Fruit fly (Drosophila melanogaster) whole organism, adult: Measurements from ENCODE around the gene CAH8.
A peak's percentile ranks its signal among the peaks of the same experiment; 100 is the strongest.

Experiments
- CG11617 ChIP-seq: fragments of 200-800 bp; sonication (Bioruptor generic); optimal IDR thresholded peaks from 2 replicates; lab custom pipeline; 2017; ENCODE audit warnings: mild to moderate bottlenecking, missing biosample characterization, missing genetic modification reagents, missing genetic modification characterization
- CG12768 ChIP-seq: fragments of 200-800 bp; sonication (Bioruptor generic); optimal IDR thresholded peaks from 2 replicates; lab custom pipeline; 2017; ENCODE audit warnings: missing biosample characterization, missing genetic modification characterization, mild to moderate bottlenecking, moderate library complexity, missing genetic modification reagents
- CG14711 ChIP-seq: fragments of 200-800 bp; sonication (Bioruptor generic); optimal IDR thresholded peaks from 2 replicates; lab custom pipeline; 2018; ENCODE audit warnings: missing biosample characterization, mild to moderate bottlenecking, missing genetic modification characterization, moderate library complexity
- CG1620 ChIP-seq: fragments of 200-800 bp; sonication (Bioruptor generic); optimal IDR thresholded peaks from 2 replicates; lab custom pipeline; 2016; ENCODE audit warnings: missing biosample characterization, missing genetic modification characterization
- CG33017 ChIP-seq: fragments of 200-800 bp; sonication (Bioruptor generic); optimal IDR thresholded peaks from 2 replicates; lab custom pipeline; 2018; ENCODE audit warnings: missing biosample characterization, mild to moderate bottlenecking, missing genetic modification characterization, moderate library complexity
- CG5204 ChIP-seq: fragments of 200-800 bp; sonication (Bioruptor generic); optimal IDR thresholded peaks from 2 replicates; lab custom pipeline; 2016; ENCODE audit warnings: missing biosample characterization, missing genetic modification characterization
- CG7045 ChIP-seq: fragments of 200-800 bp; sonication (Bioruptor generic); optimal IDR thresholded peaks from 2 replicates; lab custom pipeline; 2017; ENCODE audit warnings: missing biosample characterization, mild to moderate bottlenecking, missing genetic modification characterization
- CG7101 ChIP-seq: fragments of 200-800 bp; sonication (Bioruptor generic); optimal IDR thresholded peaks from 2 replicates; lab custom pipeline; 2018; ENCODE audit warnings: missing biosample characterization, mild to moderate bottlenecking, missing genetic modification characterization, moderate library complexity
- Clk ChIP-seq: fragments of 200-800 bp; sonication (Bioruptor generic); optimal IDR thresholded peaks from 2 replicates; lab custom pipeline; 2017; ENCODE audit warnings: missing biosample characterization, missing genetic modification characterization
- Crg-1 ChIP-seq: fragments of 200-800 bp; sonication (Bioruptor generic); optimal IDR thresholded peaks from 2 replicates; lab custom pipeline; 2016; ENCODE audit warnings: missing biosample characterization, missing genetic modification characterization
- Hr96 ChIP-seq: fragments of 200-800 bp; sonication (Bioruptor generic); optimal IDR thresholded peaks from 2 replicates; lab custom pipeline; 2016; ENCODE audit warnings: missing biosample characterization, missing genetic modification characterization
- Mnt ChIP-seq: fragments of 200-800 bp; sonication (Bioruptor generic); optimal IDR thresholded peaks from 2 replicates; lab custom pipeline; 2016; ENCODE audit warnings: missing biosample characterization, mild to moderate bottlenecking, missing genetic modification characterization
- bab1 ChIP-seq: fragments of 200-800 bp; sonication (Bioruptor generic); optimal IDR thresholded peaks from 3 replicates; lab custom pipeline; 2019; ENCODE audit warnings: missing biosample characterization, mild to moderate bottlenecking, missing genetic modification characterization, moderate library complexity
- cic ChIP-seq: fragments of 200-800 bp; sonication (Bioruptor generic); optimal IDR thresholded peaks from 2 replicates; lab custom pipeline; 2017; ENCODE audit warnings: missing biosample characterization, mild to moderate bottlenecking, missing genetic modification characterization, moderate library complexity
- cnc ChIP-seq, 2 experiments: fragments of >200 bp; optimal IDR thresholded peaks; 2 replicates each; lab custom pipeline; 2017
- kay ChIP-seq: fragments of 200-800 bp; sonication (Bioruptor generic); peaks from one replicate; lab custom pipeline; 2016; ENCODE audit warnings: missing biosample characterization, missing genetic modification characterization, borderline replicate concordance
- ovo ChIP-seq: fragments of 200-800 bp; sonication (Bioruptor generic); optimal IDR thresholded peaks from 2 replicates; lab custom pipeline; 2016; ENCODE audit warnings: missing biosample characterization, missing genetic modification characterization
- pad ChIP-seq: fragments of 200-800 bp; sonication (Bioruptor generic); optimal IDR thresholded peaks from 3 replicates; lab custom pipeline; 2017; ENCODE audit warnings: missing biosample characterization, missing genetic modification characterization, mild to moderate bottlenecking, moderate library complexity, missing genetic modification reagents
- tj ChIP-seq: fragments of 200-800 bp; sonication (Bioruptor generic); optimal IDR thresholded peaks from 3 replicates; lab custom pipeline; 2017; ENCODE audit warnings: missing biosample characterization, mild to moderate bottlenecking, missing genetic modification characterization, moderate library complexity
- toe ChIP-seq: fragments of 200-800 bp; sonication (Bioruptor generic); optimal IDR thresholded peaks from 2 replicates; lab custom pipeline; 2016; ENCODE audit warnings: missing biosample characterization, missing genetic modification characterization

The CAH8 gene

DNA sequence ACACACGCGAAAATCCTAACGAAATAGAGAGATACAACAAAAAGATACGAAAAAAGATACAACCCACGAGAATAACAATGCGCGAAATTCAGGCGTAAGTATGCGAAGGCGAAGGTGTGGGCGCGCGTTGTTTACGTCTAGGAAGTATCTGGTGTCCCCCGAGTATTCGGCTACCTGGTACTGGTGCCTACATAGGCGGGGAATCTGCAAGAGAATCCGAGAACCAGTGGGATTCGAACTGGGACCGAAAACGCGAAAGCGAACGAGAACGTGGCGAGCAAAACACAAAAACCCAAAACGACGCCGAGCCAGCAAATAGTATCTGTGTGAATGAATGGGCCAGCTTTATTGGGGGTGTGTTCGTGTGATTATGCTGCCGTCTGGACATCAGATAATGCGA lies 595 bp upstream of the CAH8 start:
- TF ChIP-seq ovo (no peak), tj (peak; percentile 53)

DNA sequence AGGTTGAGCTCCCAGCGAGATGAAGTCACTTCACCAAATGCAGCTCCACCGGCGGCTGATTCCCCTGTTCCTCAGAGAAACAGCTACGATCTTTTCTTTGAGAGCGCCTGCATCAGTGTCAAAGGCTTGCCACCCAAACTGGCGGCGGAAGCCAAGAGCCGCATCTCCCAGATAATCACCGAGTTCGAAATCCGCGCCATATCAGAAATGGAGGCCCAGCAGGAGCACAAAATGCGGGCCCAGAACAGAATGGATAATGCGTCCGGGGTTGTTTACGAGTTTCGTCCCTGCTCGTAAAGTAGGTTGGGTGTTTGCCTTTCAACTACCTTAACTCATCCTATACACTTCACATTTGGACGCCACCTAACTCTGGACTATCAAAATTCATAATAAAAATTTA lies 7.8 kb downstream of the CAH8 start, which contains the start of gene Gpdh3:
Gpdh3 (plus strand) TSS at position 301 of the 400 bp plus-strand sequence.
- no peak for TF ChIP-seq CG7101 (tag; lab: Kevin White, UChicago)
- no peak for TF ChIP-seq pad (GFP tag; lab: Kevin White, UChicago)
- TF ChIP-seq CG7045 (GFP tag; lab: Kevin White, UChicago), result no peak
- no peak for TF ChIP-seq cnc (optimal IDR thresholded peaks at IDR 0.05; lab: Kevin White, UChicago)

DNA sequence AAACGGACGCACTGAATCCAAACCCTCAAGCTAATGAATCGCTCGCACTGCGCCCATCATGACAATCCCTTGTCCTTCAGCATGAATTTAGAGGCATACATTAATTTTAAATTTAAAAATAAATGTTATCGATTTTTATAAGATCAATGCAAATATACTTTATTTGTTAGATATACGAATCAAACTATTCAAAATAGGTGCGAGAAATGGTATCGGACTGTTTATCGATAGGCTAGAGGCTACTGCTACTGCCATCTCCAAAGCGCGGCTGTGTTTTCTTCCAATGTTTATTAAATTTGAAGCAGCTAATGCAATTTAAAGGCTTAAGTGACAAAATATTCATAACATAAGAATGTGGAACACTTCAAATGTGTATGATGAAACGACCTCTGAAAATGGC lies 8.4 kb downstream of the CAH8 start, which contains the start of gene CG43342:
CG43342 (plus strand) TSS at position 264 of the 400 bp plus-strand sequence.
- TF ChIP-seq Hr96 (no peak), Crg-1 (GFP tag; lab: Kevin White, UChicago) (no peak), CG7101 (tag; lab: Kevin White, UChicago) (peak; percentile 67), CG1620 (GFP tag; lab: Kevin White, UChicago) (no peak), ovo (no peak)

- no peak for TF ChIP-seq CG7045 (GFP tag; lab: Kevin White, UChicago)
- no peak for TF ChIP-seq CG5204 (GFP tag; lab: Kevin White, UChicago)
Observed at dm6 chr3R:22379942-22380341, 9.6 kb downstream of the CAH8 start, which contains the start of gene CG34149. CG34149 (plus strand) TSS chr3R:22380128.

DNA sequence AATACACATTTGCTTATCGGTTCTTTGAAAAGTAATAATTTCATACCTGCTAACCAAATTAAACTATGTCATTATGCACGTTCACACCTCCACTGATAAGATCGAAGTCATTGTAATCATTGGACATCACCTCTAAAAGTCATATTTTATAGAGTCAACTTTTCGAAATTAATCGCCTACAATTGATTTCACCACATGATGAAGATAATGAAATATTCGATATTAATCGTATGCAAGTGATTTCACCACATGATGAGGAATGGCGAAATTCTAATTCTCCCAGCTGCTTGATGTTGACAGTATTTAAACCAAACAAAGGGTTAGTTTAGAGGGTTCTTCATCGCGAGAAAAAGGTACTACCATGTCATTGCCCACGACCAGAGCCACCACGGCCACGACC lies 13.8 kb downstream of the CAH8 start, which contains the start of gene CG18596:
CG18596 (plus strand) TSS at position 250 of the 400 bp plus-strand sequence.
- TF ChIP-seq CG11617 (no peak), tj (no peak), CG1620 (GFP tag; lab: Kevin White, UChicago) (no peak), cic (GFP tag; lab: Kevin White, UChicago) (no peak), kay (GFP tag; lab: Kevin White, UChicago) (no peak)

- no peak for TF ChIP-seq Crg-1 (GFP tag; lab: Kevin White, UChicago)
- no peak for TF ChIP-seq CG7045 (GFP tag; lab: Kevin White, UChicago)
- no peak for TF ChIP-seq ovo
- no peak for TF ChIP-seq toe (GFP tag; lab: Kevin White, UChicago)
- no peak for TF ChIP-seq Clk (GFP tag; lab: Kevin White, UChicago)
- TF ChIP-seq CG11617, result no peak
- no peak for TF ChIP-seq bab1
- TF ChIP-seq CG7101 (tag; lab: Kevin White, UChicago), result no peak
- no peak for TF ChIP-seq CG14711 (tag; lab: Kevin White, UChicago)
Observed at dm6 chr3R:22372535-22372934, 17.0 kb downstream of the CAH8 start, which contains the start of gene CG7069. CG7069 (plus strand) TSS chr3R:22372835.

DNA sequence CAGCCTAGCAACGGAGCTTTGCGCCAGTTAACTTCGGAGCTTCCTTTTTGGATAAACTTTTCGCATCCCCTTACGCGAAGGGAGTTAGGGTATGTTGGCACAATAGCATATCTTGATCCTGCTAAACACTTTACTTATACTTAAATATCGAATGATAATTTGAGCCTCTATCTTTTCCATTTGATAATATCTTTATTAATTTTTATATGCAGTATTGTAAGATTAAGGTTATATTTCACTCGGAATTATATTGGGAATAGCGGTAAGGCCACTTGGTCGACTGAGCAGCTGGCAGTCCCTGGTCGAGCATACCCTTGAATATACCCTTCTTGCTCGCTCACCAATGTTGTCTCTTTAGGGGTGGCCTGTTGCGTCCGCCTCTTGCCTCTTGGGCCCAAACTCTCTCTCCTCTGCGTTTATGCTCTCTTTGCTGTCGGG lies 20.7 kb downstream of the CAH8 start:
- TF ChIP-seq CG7101 (tag; lab: Kevin White, UChicago) (peak; percentile 52), cic (GFP tag; lab: Kevin White, UChicago) (no peak), Hr96 (peak; percentile 72), CG11617 (peak; percentile 19), tj (no peak), Crg-1 (GFP tag; lab: Kevin White, UChicago) (no peak), CG33017 (peak; percentile 30), CG1620 (GFP tag; lab: Kevin White, UChicago) (no peak), CG7045 (GFP tag; lab: Kevin White, UChicago) (peak; percentile 53), kay (GFP tag; lab: Kevin White, UChicago) (peak; percentile 79), toe (GFP tag; lab: Kevin White, UChicago) (no peak), Clk (GFP tag; lab: Kevin White, UChicago) (no peak), ovo (no peak), cnc (optimal IDR thresholded peaks at IDR 0.05; lab: Kevin White, UChicago) (no peak), bab1 (peak; percentile 2), pad (GFP tag; lab: Kevin White, UChicago) (no peak), CG12768 (GFP tag; lab: Kevin White, UChicago) (no peak), Mnt (GFP tag; lab: Kevin White, UChicago) (no peak), CG5204 (GFP tag; lab: Kevin White, UChicago) (no peak)

DNA sequence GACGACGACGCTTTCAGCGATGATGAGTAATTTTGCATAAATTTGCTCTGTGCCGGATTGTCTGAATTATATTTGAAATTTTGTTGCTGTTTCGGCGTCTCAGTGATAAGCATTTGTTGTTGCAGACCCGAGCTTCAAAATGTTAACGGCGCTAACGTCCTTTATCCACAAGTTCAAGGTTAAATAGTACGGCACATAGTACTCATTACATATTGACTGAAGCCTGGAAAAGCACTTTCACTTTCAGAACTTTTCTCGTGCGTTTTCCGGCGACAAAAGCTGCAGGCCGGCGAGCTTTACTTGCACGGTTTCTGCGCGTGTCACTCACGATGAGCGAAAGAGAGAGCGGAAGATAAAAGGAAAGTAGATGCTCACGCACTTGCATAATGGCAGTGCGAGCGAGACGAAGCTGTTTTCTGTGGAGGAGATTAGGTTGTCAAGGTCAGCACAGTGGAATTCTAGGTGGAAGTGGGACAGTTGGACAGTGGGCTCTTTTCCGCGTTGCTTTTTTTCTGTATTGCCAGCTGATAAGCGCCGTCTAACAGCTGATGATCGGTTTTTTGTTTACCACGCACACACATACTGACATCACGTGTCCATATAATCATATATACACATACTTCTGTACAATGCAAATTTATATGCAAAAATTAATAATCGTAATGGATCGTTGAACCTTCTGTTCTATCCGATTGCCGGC lies 21.3 kb downstream of the CAH8 start:
- no peak for TF ChIP-seq Crg-1 (GFP tag; lab: Kevin White, UChicago)
- TF ChIP-seq CG11617, result peak; percentile 22
- TF ChIP-seq cic (GFP tag; lab: Kevin White, UChicago), result peak; percentile 83
- peak; percentile 60 for TF ChIP-seq kay (GFP tag; lab: Kevin White, UChicago)
- no peak for TF ChIP-seq CG7101 (tag; lab: Kevin White, UChicago)
- TF ChIP-seq CG33017, result peak; percentile 26
- TF ChIP-seq CG7045 (GFP tag; lab: Kevin White, UChicago), result peak; percentile 24
